Fruit fly (Drosophila melanogaster) whole organism, embryonic: ENCODE data around the gene SCCRO.

Experiments
- Atf6 ChIP-seq: fragments of 200-800 bp; sonication (Bioruptor generic); IDR thresholded peaks from 2 replicates; pipeline ENCODE4 v1.3.6; 2022; ENCODE audit warnings: missing biosample characterization, missing genetic modification characterization
- Awh ChIP-seq: fragments of 200-800 bp; sonication (Bioruptor generic); IDR thresholded peaks from 2 replicates; pipeline ENCODE4, ENCODE4 v1.3.6; 2022; ENCODE audit warnings: missing biosample characterization, missing genetic modification characterization
- B-H2 ChIP-seq: fragments of 200-800 bp; sonication (Bioruptor generic); optimal IDR thresholded peaks from 2 replicates; lab custom pipeline; 2018; ENCODE audit warnings: missing biosample characterization, mild to moderate bottlenecking, missing genetic modification characterization
- CG10147 ChIP-seq: fragments of 200-800 bp; sonication (Bioruptor generic); optimal IDR thresholded peaks from 2 replicates; lab custom pipeline; 2019; ENCODE audit warnings: missing biosample characterization, mild to moderate bottlenecking, missing genetic modification characterization, moderate library complexity
- CG12299 ChIP-seq: fragments of 200-800 bp; sonication (Bioruptor generic); optimal IDR thresholded peaks from 2 replicates; lab custom pipeline; 2018; ENCODE audit warnings: missing biosample characterization, mild to moderate bottlenecking, missing genetic modification characterization
- CG13296 ChIP-seq: fragments of 200-800 bp; sonication (Bioruptor generic); optimal IDR thresholded peaks from 3 replicates; lab custom pipeline; 2018; ENCODE audit warnings: missing biosample characterization, mild to moderate bottlenecking, missing genetic modification characterization
- CG14667 ChIP-seq: fragments of 200-800 bp; sonication (Bioruptor generic); IDR thresholded peaks from 2 replicates; pipeline ENCODE4 v1.3.6; 2022; ENCODE audit warnings: missing biosample characterization, missing genetic modification characterization
- CG1647 ChIP-seq: fragments of 200-800 bp; sonication (Bioruptor generic); optimal IDR thresholded peaks from 3 replicates; lab custom pipeline; 2016; ENCODE audit warnings: missing biosample characterization, missing genetic modification characterization
- CG16779 ChIP-seq: fragments of 200-800 bp; sonication (Bioruptor generic); IDR thresholded peaks from 2 replicates; pipeline ENCODE4 v1.3.6; 2022; ENCODE audit warnings: missing biosample characterization, missing genetic modification characterization
- CG17829 ChIP-seq: fragments of 200-800 bp; optimal IDR thresholded peaks from 2 replicates; lab custom pipeline; 2019; ENCODE audit warnings: missing biosample characterization, mild to moderate bottlenecking, missing genetic modification characterization, moderate library complexity
- CG2199 ChIP-seq: fragments of 200-800 bp; sonication (Bioruptor generic); IDR thresholded peaks from 3 replicates; pipeline ENCODE4 v1.3.6; 2022; ENCODE audit warnings: missing biosample characterization, missing genetic modification characterization
- CG33213 ChIP-seq: fragments of 200-800 bp; sonication (Bioruptor generic); optimal IDR thresholded peaks from 3 replicates; lab custom pipeline; 2016; ENCODE audit warnings: missing biosample characterization, missing genetic modification characterization
- CG6272 ChIP-seq: fragments of 200-800 bp; sonication (Bioruptor generic); IDR thresholded peaks from 2 replicates; pipeline ENCODE4 v1.3.6; 2022; ENCODE audit warnings: missing biosample characterization, missing genetic modification characterization
- CG7357 ChIP-seq: fragments of 200-800 bp; sonication (Bioruptor generic); IDR thresholded peaks from 3 replicates; pipeline ENCODE4 v1.3.6; 2022; ENCODE audit warnings: missing biosample characterization, missing genetic modification characterization
- CG8388 ChIP-seq: fragments of 200-800 bp; sonication (Bioruptor generic); optimal IDR thresholded peaks from 2 replicates; lab custom pipeline; 2019; ENCODE audit warnings: missing biosample characterization, mild to moderate bottlenecking, missing genetic modification characterization, moderate library complexity
- CG9215 ChIP-seq: fragments of 200-800 bp; sonication (Bioruptor generic); IDR thresholded peaks from 2 replicates; pipeline ENCODE4 v1.3.6; 2022; ENCODE audit warnings: missing biosample characterization, missing genetic modification characterization
- CoRest ChIP-seq: fragments of 200-800 bp; sonication (Bioruptor generic); optimal IDR thresholded peaks from 3 replicates; lab custom pipeline; 2018; ENCODE audit warnings: missing biosample characterization, mild to moderate bottlenecking, missing genetic modification characterization, moderate library complexity
- Drgx ChIP-seq: fragments of 200-800 bp; sonication (Bioruptor generic); IDR thresholded peaks from 2 replicates; pipeline ENCODE4 v1.3.6; 2022; ENCODE audit warnings: missing biosample characterization, missing genetic modification characterization
- Eip74EF ChIP-seq, 2 experiments: fragments of 200-800 bp in 1 of 2; fragments of >200 bp in 1 of 2; sonication (Bioruptor generic) in 1 of 2; optimal IDR thresholded peaks; 2 replicates each; lab custom pipeline; 2017 to 2019; ENCODE audit warnings: missing biosample characterization in 2 of 2, missing genetic modification characterization in 2 of 2, mild to moderate bottlenecking in 1 of 2, moderate library complexity in 1 of 2
- H2.0 ChIP-seq: fragments of 200-800 bp; sonication (Bioruptor generic); IDR thresholded peaks from 2 replicates; pipeline ENCODE4 v1.3.6; 2022; ENCODE audit warnings: missing biosample characterization, missing genetic modification characterization
- Kr ChIP-seq: fragments of 200-800 bp; sonication (Bioruptor generic); optimal IDR thresholded peaks from 2 replicates; lab custom pipeline; 2017; ENCODE audit warnings: missing biosample characterization, mild to moderate bottlenecking, missing genetic modification characterization
- MESR4 ChIP-seq: fragments of 200-800 bp; sonication (Bioruptor generic); optimal IDR thresholded peaks from 2 replicates; lab custom pipeline; 2018; ENCODE audit warnings: missing biosample characterization, mild to moderate bottlenecking, missing genetic modification characterization, moderate library complexity
- Med ChIP-seq: fragments of 200-800 bp; sonication (Bioruptor generic); peaks from one replicate; lab custom pipeline; 2016; ENCODE audit warnings: missing biosample characterization, missing genetic modification characterization, mild to moderate bottlenecking, inconsistent platforms, moderate library complexity
- NC2α ChIP-seq: fragments of 200-800 bp; sonication (Bioruptor generic); optimal IDR thresholded peaks from 2 replicates; lab custom pipeline; 2016; ENCODE audit warnings: missing biosample characterization, missing genetic modification characterization
- Rfx ChIP-seq: fragments of 200-800 bp; sonication (Bioruptor generic); IDR thresholded peaks from 2 replicates; pipeline ENCODE4 v1.3.6; 2022; ENCODE audit warnings: missing biosample characterization, missing genetic modification characterization
- Xrp1 ChIP-seq: fragments of 200-800 bp; sonication (Bioruptor generic); IDR thresholded peaks from 2 replicates; pipeline ENCODE4 v1.3.6; 2022; ENCODE audit warnings: missing biosample characterization, missing genetic modification characterization
- YL-1 ChIP-seq: fragments of 200-800 bp; sonication (Bioruptor generic); optimal IDR thresholded peaks from 3 replicates; lab custom pipeline; 2017; ENCODE audit warnings: missing biosample characterization, mild to moderate bottlenecking, missing genetic modification characterization
- ash1 ChIP-seq: fragments of 200-800 bp; sonication (Bioruptor generic); optimal IDR thresholded peaks from 2 replicates; lab custom pipeline; 2018; ENCODE audit warnings: missing biosample characterization, mild to moderate bottlenecking, missing genetic modification characterization
- crp ChIP-seq, 2 experiments: fragments of 200-800 bp; sonication (Bioruptor generic); optimal IDR thresholded peaks; 2 replicates in 1 of 2; 3 replicates in 1 of 2; lab custom pipeline; 2017; ENCODE audit warnings: missing biosample characterization in 2 of 2, missing genetic modification characterization in 2 of 2, mild to moderate bottlenecking in 1 of 2, moderate library complexity in 1 of 2
- danr ChIP-seq: fragments of 200-800 bp; sonication (Bioruptor generic); IDR thresholded peaks from 2 replicates; pipeline ENCODE4 v1.3.6; 2022; ENCODE audit warnings: missing biosample characterization, missing genetic modification characterization
- dmrt99B ChIP-seq: fragments of 200-800 bp; sonication (Bioruptor generic); optimal IDR thresholded peaks from 2 replicates; lab custom pipeline; 2018; ENCODE audit warnings: missing biosample characterization, mild to moderate bottlenecking, missing genetic modification characterization, moderate library complexity
- eve ChIP-seq, 2 experiments: fragments of >200 bp; optimal IDR thresholded peaks; 2 replicates each; lab custom pipeline; 2017; ENCODE audit warnings: missing biosample characterization in 2 of 2, missing genetic modification characterization in 2 of 2
- exex ChIP-seq: fragments of 200-800 bp; sonication (Bioruptor generic); optimal IDR thresholded peaks from 4 replicates; lab custom pipeline; 2018; ENCODE audit warnings: missing biosample characterization, mild to moderate bottlenecking, missing genetic modification characterization, moderate library complexity
- lilli ChIP-seq: fragments of 200-800 bp; sonication (Bioruptor generic); optimal IDR thresholded peaks from 3 replicates; lab custom pipeline; 2016; ENCODE audit warnings: missing biosample characterization, missing genetic modification characterization
- nau ChIP-seq: fragments of 200-800 bp; sonication (Bioruptor generic); optimal IDR thresholded peaks from 3 replicates; lab custom pipeline; 2017; ENCODE audit warnings: missing biosample characterization, mild to moderate bottlenecking, missing genetic modification characterization, missing genetic modification reagents
- nerfin-2 ChIP-seq: fragments of 200-800 bp; sonication (Bioruptor generic); IDR thresholded peaks from 2 replicates; pipeline ENCODE4 v1.3.6; 2022; ENCODE audit warnings: missing biosample characterization, missing genetic modification characterization; ENCODE audit not compliant: partially characterized antibody
- pros ChIP-seq: fragments of 200-800 bp; sonication (Bioruptor generic); optimal IDR thresholded peaks from 3 replicates; lab custom pipeline; 2019; ENCODE audit warnings: missing biosample characterization, mild to moderate bottlenecking, missing genetic modification characterization, moderate library complexity
- salm ChIP-seq: fragments of 200-800 bp; sonication (Bioruptor generic); optimal IDR thresholded peaks from 2 replicates; lab custom pipeline; 2018; ENCODE audit warnings: missing biosample characterization, mild to moderate bottlenecking, missing genetic modification characterization
- sens ChIP-seq: fragments of 200-800 bp; sonication (Bioruptor generic); peaks from one replicate; lab custom pipeline; 2016; ENCODE audit warnings: missing biosample characterization, missing genetic modification characterization
- slou ChIP-seq: fragments of 200-800 bp; sonication (Bioruptor generic); optimal IDR thresholded peaks from 3 replicates; lab custom pipeline; 2016; ENCODE audit warnings: missing biosample characterization, missing genetic modification characterization
- so ChIP-seq: fragments of 200-800 bp; sonication (Bioruptor generic); IDR thresholded peaks from 3 replicates; pipeline ENCODE4 v1.3.6; 2022; ENCODE audit warnings: missing biosample characterization, missing genetic modification characterization
- tll ChIP-seq, 2 experiments: fragments of 200-800 bp in 1 of 2; fragments of >200 bp in 1 of 2; sonication (Bioruptor generic) in 1 of 2; optimal IDR thresholded peaks; 2 replicates each; lab custom pipeline; 2017 to 2019; ENCODE audit warnings: missing biosample characterization in 2 of 2, missing genetic modification characterization in 2 of 2, mild to moderate bottlenecking in 1 of 2, moderate library complexity in 1 of 2
- toy ChIP-seq: fragments of 200-800 bp; sonication (Bioruptor generic); IDR thresholded peaks from 2 replicates; pipeline ENCODE4 v1.3.6; 2022; ENCODE audit warnings: missing biosample characterization, missing genetic modification characterization
- twi ChIP-seq: fragments of 200-800 bp; optimal IDR thresholded peaks from 2 replicates; lab custom pipeline; 2019; ENCODE audit warnings: missing biosample characterization, mild to moderate bottlenecking, missing genetic modification characterization, moderate library complexity
- unpg ChIP-seq: fragments of 200-800 bp; sonication (Bioruptor generic); optimal IDR thresholded peaks from 3 replicates; lab custom pipeline; 2018; ENCODE audit warnings: missing biosample characterization, mild to moderate bottlenecking, missing genetic modification characterization, moderate library complexity
- vfl ChIP-seq: fragments of 200-800 bp; sonication (Bioruptor generic); optimal IDR thresholded peaks from 2 replicates; lab custom pipeline; 2016; ENCODE audit warnings: missing biosample characterization, missing genetic modification characterization
- wdn ChIP-seq: fragments of 200-800 bp; sonication (Bioruptor generic); IDR thresholded peaks from 2 replicates; pipeline ENCODE4 v1.3.6; 2022; ENCODE audit warnings: missing biosample characterization, missing genetic modification characterization
- zen ChIP-seq: fragments of 200-800 bp; sonication (Bioruptor generic); optimal IDR thresholded peaks from 3 replicates; lab custom pipeline; 2018; ENCODE audit warnings: missing biosample characterization, mild to moderate bottlenecking, missing genetic modification characterization, moderate library complexity

The SCCRO gene

DNA sequence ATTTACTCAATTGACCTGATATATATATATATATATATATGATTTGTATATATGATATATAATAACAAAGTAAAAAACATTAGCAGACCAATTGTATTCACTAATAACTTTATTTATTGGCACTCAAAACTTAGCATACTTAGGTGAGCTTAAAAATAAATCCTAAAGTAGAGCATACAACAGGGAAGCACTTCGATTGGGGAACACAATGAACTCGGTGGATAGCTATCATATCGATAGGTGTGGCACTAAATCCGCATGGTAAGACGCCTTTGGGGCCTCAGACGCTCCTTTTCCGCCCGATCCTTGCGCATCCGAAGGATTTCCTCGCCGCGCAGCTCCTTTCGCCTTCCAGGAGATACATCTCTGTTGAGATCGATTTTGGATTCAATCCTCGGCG lies 46.8 kb upstream of the SCCRO start (continued):
- TF ChIP-seq twi (tag; lab: Kevin White, UChicago) = no peak

DNA sequence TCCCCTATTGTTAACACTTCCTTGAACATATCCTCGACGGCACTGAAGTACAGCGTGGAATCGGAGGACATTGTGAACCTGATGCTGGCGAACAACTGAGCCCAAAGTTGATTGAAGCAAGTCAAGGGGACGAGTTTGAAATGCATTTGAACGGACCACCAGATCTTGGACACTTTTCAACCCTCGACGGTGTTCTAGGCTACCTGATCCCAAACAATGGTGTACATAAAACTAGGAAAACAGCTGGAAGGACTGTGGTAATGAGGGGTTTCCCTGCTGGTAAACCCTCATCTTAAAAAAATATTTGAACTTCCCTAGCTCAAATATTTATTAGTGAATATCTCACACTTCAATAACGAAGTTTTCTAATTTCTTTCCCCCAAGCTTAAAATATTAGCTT lies 46.3 kb upstream of the SCCRO start, which contains the start of gene CG13454:
TSS of gene CG13454 (minus strand) at position 101 of the 400 bp plus-strand sequence.
- 0 out of 2 replicates have a peak, but pooled peaks have one; percentile 8 for TF ChIP-seq Xrp1
- TF ChIP-seq Rfx (GFP tag; lab: Robert Waterston, UW) = no peak
- TF ChIP-seq Atf6 (GFP tag; lab: Robert Waterston, UW) = no peak
- TF ChIP-seq Kr (GFP tag; lab: Kevin White, UChicago) = peak; percentile 8
- no peak for TF ChIP-seq CG16779
- no peak for TF ChIP-seq unpg (GFP tag; lab: Kevin White, UChicago)
- TF ChIP-seq pros (GFP tag; lab: Kevin White, UChicago) = peak; percentile 44
- TF ChIP-seq CG2199 (GFP tag; lab: Robert Waterston, UW) = 0 out of 3 replicates have a peak, but pooled peaks have one; percentile 21
- no peak for TF ChIP-seq Eip74EF (GFP tag; optimal IDR thresholded peaks at IDR 0.05; lab: Kevin White, UChicago)
- TF ChIP-seq wdn (GFP tag; lab: Robert Waterston, UW) = no peak
- peak; percentile 60 for TF ChIP-seq sens (GFP tag; lab: Kevin White, UChicago)
- TF ChIP-seq Awh = 0 out of 2 replicates have a peak, but pooled peaks have one; percentile 10
- peak; percentile 36 for TF ChIP-seq twi (tag; lab: Kevin White, UChicago)
- TF ChIP-seq tll (GFP tag; optimal IDR thresholded peaks at IDR 0.05; lab: Kevin White, UChicago) = peak in 1 of 2 experiments; percentile 32
- no peak for TF ChIP-seq CG14667 (GFP tag; lab: Robert Waterston, UW)
- TF ChIP-seq danr (GFP tag; lab: Robert Waterston, UW) = no peak
- no peak for TF ChIP-seq vfl (GFP tag; lab: Kevin White, UChicago)
- TF ChIP-seq crp (GFP tag; optimal IDR thresholded peaks at IDR 0.05; lab: Kevin White, UChicago) = peak in 1 of 2 experiments; percentile 1
- peak; percentile 69 for TF ChIP-seq zen (tag; lab: Kevin White, UChicago)
- TF ChIP-seq, all 482 proteins: peak for 10

DNA sequence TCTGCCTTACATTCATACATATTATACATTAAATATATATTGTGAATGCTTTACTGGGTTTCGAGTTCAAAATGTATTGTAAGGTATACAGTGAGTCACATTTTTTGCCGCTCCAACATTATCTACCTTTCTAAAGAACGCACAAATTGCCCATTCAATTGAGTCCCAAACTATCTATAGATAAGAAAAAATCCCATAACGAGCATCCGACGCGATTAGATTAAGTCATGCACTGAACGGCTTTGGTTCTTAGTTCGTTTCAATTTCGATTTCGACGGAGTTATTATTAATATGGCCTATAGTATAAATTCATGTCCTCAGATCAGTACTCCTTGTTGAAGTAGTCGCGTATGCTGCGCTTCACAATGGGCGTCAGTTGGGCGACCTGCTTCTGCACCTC lies 45.7 kb upstream of the SCCRO start:
- TF ChIP-seq CG1647 (GFP tag; lab: Kevin White, UChicago) = no peak
- TF ChIP-seq CG10147 (GFP tag; lab: Kevin White, UChicago) = no peak
- no peak for TF ChIP-seq dmrt99B (tag; lab: Kevin White, UChicago)
- peak; percentile 93 for TF ChIP-seq exex (tag; lab: Kevin White, UChicago)
- 0 out of 2 replicates have a peak, but pooled peaks have one; percentile 18 for TF ChIP-seq H2.0 (GFP tag; lab: Robert Waterston, UW)
- no peak for TF ChIP-seq YL-1 (GFP tag; lab: Kevin White, UChicago)
- no peak for TF ChIP-seq MESR4 (GFP tag; lab: Kevin White, UChicago)
- TF ChIP-seq CG33213 (GFP tag; lab: Kevin White, UChicago) = no peak
- no peak for TF ChIP-seq CG17829 (tag; lab: Kevin White, UChicago)
- TF ChIP-seq CG6272 (GFP tag; lab: Robert Waterston, UW) = no peak
- no peak for TF ChIP-seq slou (GFP tag; lab: Kevin White, UChicago)
- no peak for TF ChIP-seq CG13296
- no peak for TF ChIP-seq nau
- no peak for TF ChIP-seq lilli (GFP tag; lab: Kevin White, UChicago)
- peak in 1 of 2 experiments; percentile 33 for TF ChIP-seq eve (GFP tag; optimal IDR thresholded peaks at IDR 0.05; lab: Kevin White, UChicago)
- no peak for TF ChIP-seq CG12299 (tag; lab: Kevin White, UChicago)
- TF ChIP-seq ash1 (GFP tag; lab: Kevin White, UChicago) = no peak
- peak; percentile 39 for TF ChIP-seq CG8388 (GFP tag; lab: Kevin White, UChicago)
- no peak for TF ChIP-seq B-H2 (GFP tag; lab: Kevin White, UChicago)
- no peak for TF ChIP-seq CG9215
- TF ChIP-seq nerfin-2 (GFP tag; lab: Robert Waterston, UW) = no peak
- TF ChIP-seq NC2α (GFP tag; lab: Kevin White, UChicago) = no peak
- TF ChIP-seq so (GFP tag; lab: Robert Waterston, UW) = no peak
- TF ChIP-seq toy (GFP tag; lab: Robert Waterston, UW) = no peak
- TF ChIP-seq Drgx (GFP tag; lab: Robert Waterston, UW) = no peak
- no peak for TF ChIP-seq danr (GFP tag; lab: Robert Waterston, UW)
- no peak for TF ChIP-seq salm (tag; lab: Kevin White, UChicago)
- no peak for TF ChIP-seq CoRest (tag; lab: Kevin White, UChicago)
- TF ChIP-seq Med = peak; percentile 18
- TF ChIP-seq CG7357 (GFP tag; lab: Robert Waterston, UW) = no peak
